Fruit fly (Drosophila melanogaster) whole organism, embryonic: ENCODE results near the gene CG32276.

Source experiments
- Ada2b ChIP-seq: fragments of 200-800 bp; sonication (Bioruptor generic); IDR thresholded peaks from 2 replicates; pipeline ENCODE4 v1.3.6; 2022; ENCODE audit warnings: missing biosample characterization, missing genetic modification characterization
- BEAF-32 ChIP-seq: fragments of 200-800 bp; sonication (Bioruptor generic); optimal IDR thresholded peaks from 3 replicates; lab custom pipeline; 2017; ENCODE audit warnings: missing biosample characterization, missing genetic modification characterization, mild to moderate bottlenecking, moderate library complexity, missing genetic modification reagents
- CG10959 ChIP-seq: fragments of 200-800 bp; sonication (Bioruptor generic); IDR thresholded peaks from 2 replicates; pipeline ENCODE4 v1.3.6; 2022; ENCODE audit warnings: missing biosample characterization, missing genetic modification characterization
- CG11696 ChIP-seq: fragments of 200-800 bp; sonication (Bioruptor generic); IDR thresholded peaks from 2 replicates; pipeline ENCODE4 v1.3.6; 2022; ENCODE audit warnings: missing biosample characterization, missing genetic modification characterization
- CG13624 ChIP-seq: fragments of 200-800 bp; sonication (Bioruptor generic); optimal IDR thresholded peaks from 2 replicates; lab custom pipeline; 2016; ENCODE audit warnings: missing biosample characterization, missing genetic modification characterization
- CG13775 ChIP-seq: fragments of 200-800 bp; sonication (Bioruptor generic); optimal IDR thresholded peaks from 3 replicates; lab custom pipeline; 2017; ENCODE audit warnings: missing biosample characterization, mild to moderate bottlenecking, missing genetic modification characterization
- CG15514 ChIP-seq: fragments of 200-800 bp; sonication (Bioruptor generic); optimal IDR thresholded peaks from 3 replicates; lab custom pipeline; 2017; ENCODE audit warnings: missing biosample characterization, missing genetic modification characterization, mild to moderate bottlenecking, moderate library complexity, missing genetic modification reagents
- CG1602 ChIP-seq: fragments of 200-800 bp; sonication (Bioruptor generic); optimal IDR thresholded peaks from 3 replicates; lab custom pipeline; 2016; ENCODE audit warnings: missing biosample characterization, missing genetic modification characterization
- CG2712 ChIP-seq: fragments of 200-800 bp; optimal IDR thresholded peaks from 3 replicates; lab custom pipeline; 2019; ENCODE audit warnings: missing biosample characterization, mild to moderate bottlenecking, missing genetic modification characterization, moderate library complexity
- CG32767 ChIP-seq: fragments of 200-800 bp; sonication (Bioruptor generic); IDR thresholded peaks from 2 replicates; pipeline ENCODE4 v1.3.6; 2022; ENCODE audit warnings: missing biosample characterization, missing genetic modification characterization
- CG3995 ChIP-seq: fragments of 200-800 bp; sonication (Bioruptor generic); optimal IDR thresholded peaks from 3 replicates; lab custom pipeline; 2016; ENCODE audit warnings: missing biosample characterization, missing genetic modification characterization
- CG4282 ChIP-seq: fragments of 200-800 bp; sonication (Bioruptor generic); optimal IDR thresholded peaks from 2 replicates; lab custom pipeline; 2016; ENCODE audit warnings: missing biosample characterization, missing genetic modification characterization
- CG4404 ChIP-seq: fragments of 200-800 bp; sonication (Bioruptor generic); IDR thresholded peaks from 2 replicates; pipeline ENCODE4 v1.3.6; 2022; ENCODE audit warnings: missing biosample characterization, missing genetic modification characterization
- CG4707 ChIP-seq: fragments of 200-800 bp; sonication (Bioruptor generic); optimal IDR thresholded peaks from 2 replicates; lab custom pipeline; 2018; ENCODE audit warnings: missing biosample characterization, mild to moderate bottlenecking, missing genetic modification characterization, moderate library complexity
- CG4854 ChIP-seq: fragments of 200-800 bp; sonication (Bioruptor generic); optimal IDR thresholded peaks from 2 replicates; lab custom pipeline; 2016; ENCODE audit warnings: missing biosample characterization, missing genetic modification characterization, inconsistent platforms
- CG6791 ChIP-seq: fragments of 200-800 bp; sonication (Bioruptor generic); IDR thresholded peaks from 3 replicates; pipeline ENCODE4 v1.3.6; 2022; ENCODE audit warnings: missing biosample characterization, missing genetic modification characterization; ENCODE audit not compliant: partially characterized antibody
- CG9727 ChIP-seq: fragments of 200-800 bp; sonication (Bioruptor generic); optimal IDR thresholded peaks from 3 replicates; lab custom pipeline; 2017; ENCODE audit warnings: missing biosample characterization, mild to moderate bottlenecking, missing genetic modification characterization
- CTCF ChIP-seq: fragments of 200-800 bp; sonication (Bioruptor generic); optimal IDR thresholded peaks from 2 replicates; lab custom pipeline; 2017; ENCODE audit warnings: missing biosample characterization, mild to moderate bottlenecking, missing genetic modification characterization, moderate library complexity
- Doc2 ChIP-seq: fragments of 200-800 bp; sonication (Bioruptor generic); IDR thresholded peaks from 2 replicates; pipeline ENCODE4 v1.3.6; 2022; ENCODE audit warnings: missing biosample characterization, missing genetic modification characterization
- E2f2 ChIP-seq: fragments of 200-800 bp; sonication (Bioruptor generic); IDR thresholded peaks from 2 replicates; pipeline ENCODE4 v1.3.6; 2022; ENCODE audit warnings: missing biosample characterization, missing genetic modification characterization
- Gsc ChIP-seq: fragments of 200-800 bp; sonication (Bioruptor generic); IDR thresholded peaks from 2 replicates; pipeline ENCODE4 v1.3.6; 2022; ENCODE audit warnings: missing biosample characterization, missing genetic modification characterization
- Hey ChIP-seq: fragments of 200-800 bp; sonication (Bioruptor generic); optimal IDR thresholded peaks from 3 replicates; lab custom pipeline; 2018; ENCODE audit warnings: missing biosample characterization, mild to moderate bottlenecking, missing genetic modification characterization
- HmgZ ChIP-seq: fragments of 200-800 bp; sonication (Bioruptor generic); optimal IDR thresholded peaks from 2 replicates; lab custom pipeline; 2018; ENCODE audit warnings: missing biosample characterization, mild to moderate bottlenecking, missing genetic modification characterization
- Hr78 ChIP-seq, 2 experiments: fragments of 200-800 bp in 1 of 2; fragments of >200 bp in 1 of 2; sonication (Bioruptor generic) in 1 of 2; optimal IDR thresholded peaks; 2 replicates each; lab custom pipeline; 2017 to 2019; ENCODE audit warnings: missing biosample characterization in 2 of 2, missing genetic modification characterization in 2 of 2, mild to moderate bottlenecking in 1 of 2, moderate library complexity in 1 of 2
- MTF-1 ChIP-seq: fragments of 200-800 bp; sonication (Bioruptor generic); optimal IDR thresholded peaks from 2 replicates; lab custom pipeline; 2018; ENCODE audit warnings: missing biosample characterization, mild to moderate bottlenecking, missing genetic modification characterization, borderline replicate concordance
- Nf-YB ChIP-seq: fragments of 200-800 bp; sonication (Bioruptor generic); optimal IDR thresholded peaks from 3 replicates; lab custom pipeline; 2019; ENCODE audit warnings: missing biosample characterization, mild to moderate bottlenecking, missing genetic modification characterization, moderate library complexity
- Opbp ChIP-seq: fragments of 200-800 bp; sonication (Bioruptor generic); IDR thresholded peaks from 3 replicates; pipeline ENCODE4 v1.3.6; 2022; ENCODE audit warnings: missing biosample characterization, missing genetic modification characterization; ENCODE audit not compliant: partially characterized antibody
- Ptx1 ChIP-seq: fragments of 200-800 bp; sonication (Bioruptor generic); IDR thresholded peaks from 2 replicates; pipeline ENCODE4 v1.3.6; 2022; ENCODE audit warnings: missing biosample characterization, missing genetic modification characterization
- Sin3A ChIP-seq: fragments of >200 bp; optimal IDR thresholded peaks from 2 replicates; lab custom pipeline; 2018
- TFAM ChIP-seq: fragments of 200-800 bp; sonication (Bioruptor generic); optimal IDR thresholded peaks from 2 replicates; lab custom pipeline; 2017; ENCODE audit warnings: missing biosample characterization, missing genetic modification characterization, inconsistent platforms
- Vsx1 ChIP-seq: fragments of 200-800 bp; sonication (Bioruptor generic); optimal IDR thresholded peaks from 2 replicates; lab custom pipeline; 2017; ENCODE audit warnings: missing biosample characterization, mild to moderate bottlenecking, missing genetic modification characterization, missing genetic modification reagents
- az2 ChIP-seq: fragments of 200-800 bp; sonication (Bioruptor generic); optimal IDR thresholded peaks from 3 replicates; lab custom pipeline; 2016; ENCODE audit warnings: missing biosample characterization, missing genetic modification characterization
- btn ChIP-seq: fragments of 200-800 bp; sonication (Bioruptor generic); optimal IDR thresholded peaks from 2 replicates; lab custom pipeline; 2016; ENCODE audit warnings: missing biosample characterization, missing genetic modification characterization
- danr ChIP-seq: fragments of 200-800 bp; sonication (Bioruptor generic); IDR thresholded peaks from 2 replicates; pipeline ENCODE4 v1.3.6; 2022; ENCODE audit warnings: missing biosample characterization, missing genetic modification characterization
- emc ChIP-seq: fragments of 200-800 bp; sonication (Bioruptor generic); optimal IDR thresholded peaks from 2 replicates; lab custom pipeline; 2016; ENCODE audit warnings: missing biosample characterization, missing genetic modification characterization
- fd3F ChIP-seq: fragments of 200-800 bp; sonication (Bioruptor generic); optimal IDR thresholded peaks from 2 replicates; lab custom pipeline; 2018; ENCODE audit warnings: missing biosample characterization, mild to moderate bottlenecking, missing genetic modification characterization, moderate library complexity
- gfzf ChIP-seq: fragments of 200-800 bp; sonication (Bioruptor generic); optimal IDR thresholded peaks from 2 replicates; lab custom pipeline; 2016; ENCODE audit warnings: missing biosample characterization, mild to moderate bottlenecking, missing genetic modification characterization, moderate library complexity
- hb ChIP-seq: fragments of 200-800 bp; sonication (Bioruptor generic); IDR thresholded peaks from 3 replicates; pipeline ENCODE4 v1.3.6; 2022; ENCODE audit warnings: missing biosample characterization, missing genetic modification characterization; ENCODE audit not compliant: partially characterized antibody
- insv ChIP-seq, 2 experiments: fragments of 200-800 bp; sonication (Bioruptor generic); optimal IDR thresholded peaks; 3 replicates each; lab custom pipeline; 2016 to 2018; ENCODE audit warnings: missing biosample characterization in 2 of 2, missing genetic modification characterization in 2 of 2
- nmo ChIP-seq: fragments of 200-800 bp; sonication (Bioruptor generic); optimal IDR thresholded peaks from 2 replicates; lab custom pipeline; 2018; ENCODE audit warnings: missing biosample characterization, mild to moderate bottlenecking, missing genetic modification characterization, moderate library complexity
- repo ChIP-seq: fragments of 200-800 bp; sonication (Bioruptor generic); optimal IDR thresholded peaks from 2 replicates; lab custom pipeline; 2016; ENCODE audit warnings: missing biosample characterization, missing genetic modification characterization
- row ChIP-seq: fragments of 200-800 bp; sonication (Bioruptor generic); IDR thresholded peaks from 3 replicates; pipeline ENCODE4 v1.3.6; 2022; ENCODE audit warnings: missing biosample characterization, missing genetic modification characterization
- shn ChIP-seq: fragments of 200-800 bp; sonication (Bioruptor generic); optimal IDR thresholded peaks from 3 replicates; lab custom pipeline; 2016; ENCODE audit warnings: missing biosample characterization, missing genetic modification characterization
- slbo ChIP-seq: fragments of 200-800 bp; sonication (Bioruptor generic); IDR thresholded peaks from 2 replicates; pipeline ENCODE4 v1.3.6; 2022; ENCODE audit warnings: missing biosample characterization, missing genetic modification characterization
- slp2 ChIP-seq: fragments of 200-800 bp; sonication (Bioruptor generic); optimal IDR thresholded peaks from 2 replicates; lab custom pipeline; 2016; ENCODE audit warnings: missing biosample characterization, missing genetic modification characterization
- sr ChIP-seq: fragments of 200-800 bp; sonication (Bioruptor generic); IDR thresholded peaks from 3 replicates; pipeline ENCODE4 v1.3.6; 2022; ENCODE audit warnings: missing biosample characterization, missing genetic modification characterization
- stc ChIP-seq: fragments of 200-800 bp; sonication (Bioruptor generic); IDR thresholded peaks from 2 replicates; pipeline ENCODE4 v1.3.6; 2022; ENCODE audit warnings: missing biosample characterization, missing genetic modification characterization
- unc-4 ChIP-seq: fragments of 200-800 bp; sonication (Bioruptor generic); IDR thresholded peaks from 2 replicates; pipeline ENCODE4 v1.3.6; 2022; ENCODE audit warnings: missing biosample characterization, missing genetic modification characterization; ENCODE audit not compliant: partially characterized antibody
- unpg ChIP-seq: fragments of 200-800 bp; sonication (Bioruptor generic); optimal IDR thresholded peaks from 3 replicates; lab custom pipeline; 2018; ENCODE audit warnings: missing biosample characterization, mild to moderate bottlenecking, missing genetic modification characterization, moderate library complexity
- wek ChIP-seq: fragments of 200-800 bp; sonication (Bioruptor generic); optimal IDR thresholded peaks from 3 replicates; lab custom pipeline; 2018; ENCODE audit warnings: missing biosample characterization, mild to moderate bottlenecking, missing genetic modification characterization, moderate library complexity
- z ChIP-seq: fragments of 200-800 bp; sonication (Bioruptor generic); IDR thresholded peaks from 3 replicates; pipeline ENCODE4 v1.3.6; 2022; ENCODE audit warnings: missing biosample characterization, missing genetic modification characterization

The CG32276 gene

dm6 chr3L:3194059-3194458 lies 4.8 kb downstream of the CG32276 start (continued):
- no peak for TF ChIP-seq shn (GFP tag; lab: Kevin White, UChicago)
- peak; percentile 91 for TF ChIP-seq fd3F
- TF ChIP-seq CG10959, result peak; percentile 93
- no peak for TF ChIP-seq CG6791
- TF ChIP-seq z (GFP tag; lab: Robert Waterston, UW), result 0 out of 3 replicates have a peak, but pooled peaks have one; percentile 32
- TF ChIP-seq Hr78 (GFP tag; optimal IDR thresholded peaks at IDR 0.05; lab: Kevin White, UChicago), result peak in 1 of 2 experiments; percentile 70
- peak; percentile 92 for TF ChIP-seq HmgZ (tag; lab: Kevin White, UChicago)
- peak; percentile 93 for TF ChIP-seq stc (GFP tag; lab: Robert Waterston, UW)
- TF ChIP-seq nmo (GFP tag; lab: Kevin White, UChicago), result peak; percentile 96
- peak; percentile 59 for TF ChIP-seq CTCF
- peak; percentile 36 for TF ChIP-seq CG3995 (GFP tag; lab: Kevin White, UChicago)
- TF ChIP-seq CG32767 (GFP tag; lab: Robert Waterston, UW), result peak; percentile 90
- TF ChIP-seq Sin3A, result no peak
- peak; percentile 67 for TF ChIP-seq CG4854
- peak; percentile 23 for TF ChIP-seq CG13624 (GFP tag; lab: Kevin White, UChicago)
- peak; percentile 54; the same call in 1 of the 3 replicates for TF ChIP-seq sr (GFP tag; lab: Robert Waterston, UW)
- peak; percentile 95 for TF ChIP-seq Ada2b (GFP tag; lab: Robert Waterston, UW)
- TF ChIP-seq CG11696 (GFP tag; lab: Robert Waterston, UW), result peak; percentile 99
- peak; percentile 82 for TF ChIP-seq Nf-YB (GFP tag; lab: Kevin White, UChicago)
- TF ChIP-seq CG13775 (GFP tag; lab: Kevin White, UChicago), result peak; percentile 88
- peak; percentile 48 for TF ChIP-seq repo (GFP tag; lab: Kevin White, UChicago)
- TF ChIP-seq E2f2 (GFP tag; lab: Robert Waterston, UW), result peak; percentile 72
- TF ChIP-seq unc-4 (GFP tag; lab: Robert Waterston, UW), result no peak
- TF ChIP-seq CG4282, result no peak
- peak; percentile 86 for TF ChIP-seq Gsc (GFP tag; lab: Robert Waterston, UW)
- peak; percentile 94 for TF ChIP-seq CG9727 (GFP tag; lab: Kevin White, UChicago)
- TF ChIP-seq danr (GFP tag; lab: Robert Waterston, UW), result peak; percentile 85
- TF ChIP-seq unpg, result peak; percentile 95
- peak; percentile 95 for TF ChIP-seq CG2712 (tag; lab: Kevin White, UChicago)
- no peak for TF ChIP-seq Opbp (GFP tag; lab: Robert Waterston, UW)
- TF ChIP-seq CG15514 (GFP tag; lab: Kevin White, UChicago), result peak; percentile 88
- TF ChIP-seq Doc2 (GFP tag; lab: Robert Waterston, UW), result peak; percentile 73
- TF ChIP-seq slbo (GFP tag; lab: Robert Waterston, UW), result peak; percentile 94
- TF ChIP-seq CG4707, result peak; percentile 87
- TF ChIP-seq gfzf, result no peak
- TF ChIP-seq slp2, result peak; percentile 50
- no peak for TF ChIP-seq btn
- peak; percentile 45 for TF ChIP-seq wek (GFP tag; lab: Kevin White, UChicago)
- TF ChIP-seq row (GFP tag; lab: Robert Waterston, UW), result peak; percentile 95
- peak in 1 of 2 experiments; percentile 11 for TF ChIP-seq insv (GFP tag; optimal IDR thresholded peaks at IDR 0.05; lab: Kevin White, UChicago)
- no peak for TF ChIP-seq BEAF-32
- TF ChIP-seq hb (GFP tag; lab: Robert Waterston, UW), result no peak
- no peak for TF ChIP-seq emc
- TF ChIP-seq CG4404, result peak; percentile 86
- peak; percentile 86 for TF ChIP-seq CG1602 (GFP tag; lab: Kevin White, UChicago)
- peak; percentile 91 for TF ChIP-seq az2 (GFP tag; lab: Kevin White, UChicago)
- TF ChIP-seq Hey (tag; lab: Kevin White, UChicago), result no peak
- peak; percentile 95 for TF ChIP-seq Ptx1 (GFP tag; lab: Robert Waterston, UW)
- peak; percentile 86 for TF ChIP-seq Vsx1 (GFP tag; lab: Kevin White, UChicago)
- TF ChIP-seq MTF-1 (GFP tag; lab: Kevin White, UChicago), result peak; percentile 89
- peak; percentile 75 for TF ChIP-seq TFAM (GFP tag; lab: Kevin White, UChicago)
